Fruit fly (Drosophila melanogaster) ovary, adult (tissue): ENCODE data around the gene nocte.

Source experiments
- CG17801 ChIP-seq: fragments of 200-800 bp; optimal IDR thresholded peaks from 2 replicates; lab custom pipeline; 2019; ENCODE audit warnings: missing biosample characterization, mild to moderate bottlenecking, missing genetic modification characterization, moderate library complexity; ENCODE audit not compliant: partially characterized antibody

Gene nocte

dm6 chrX:10463056-10463710 is 11.3 kb downstream of the nocte start:
- no peak for TF ChIP-seq CG17801

DNA sequence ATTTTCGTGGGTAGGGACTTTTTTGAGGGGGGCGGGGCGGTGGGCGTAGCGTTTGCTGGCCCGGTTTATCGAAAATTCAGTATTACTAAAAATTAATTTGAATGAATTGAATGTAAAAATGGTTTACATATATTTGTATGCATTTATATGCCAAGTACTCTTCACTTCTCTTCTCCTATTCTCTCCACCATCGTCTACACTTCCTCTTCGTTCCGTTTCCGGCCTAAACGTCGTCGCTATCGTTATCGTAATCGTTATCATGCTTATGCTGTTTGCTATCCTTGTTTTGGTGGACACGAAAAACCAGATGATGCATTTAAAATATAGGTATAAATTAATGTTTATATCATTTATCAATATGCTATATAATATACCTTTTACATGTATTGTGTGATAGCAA is 12.5 kb downstream of the nocte start:
- no peak for TF ChIP-seq CG17801

DNA sequence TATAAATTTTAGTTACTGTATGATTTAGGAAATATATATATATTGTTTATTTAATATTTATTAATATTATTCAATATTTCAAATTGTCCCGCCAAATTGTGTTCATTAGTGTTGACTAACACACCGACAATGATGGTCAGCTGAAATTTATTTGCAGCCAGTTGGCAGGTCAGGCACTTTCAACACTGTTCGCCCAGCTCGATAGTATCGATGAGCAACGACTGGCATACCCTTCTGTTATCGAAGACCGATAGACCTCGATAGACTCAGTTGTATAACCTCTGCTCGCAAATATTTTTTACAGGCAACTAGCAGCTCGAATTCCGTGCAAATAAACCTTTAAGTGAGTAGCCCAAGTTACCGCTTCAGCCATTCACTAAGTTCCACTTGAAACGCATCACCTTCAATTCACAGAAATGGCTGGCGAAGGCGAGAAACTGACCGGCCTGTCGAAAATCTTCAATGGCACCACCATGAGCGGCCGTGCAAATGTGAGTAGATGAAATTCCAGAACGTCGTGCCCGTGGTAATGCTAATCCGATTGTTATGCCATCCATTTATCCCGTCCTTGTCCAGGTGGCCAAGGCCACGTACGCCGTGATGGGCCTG is 13.9 kb downstream of the nocte start, which contains the start of gene Neb-cGP:
TSS of gene Neb-cGP (plus strand) at position 231 of the 609 bp plus-strand sequence.
- peak; percentile 73 for TF ChIP-seq CG17801

DNA sequence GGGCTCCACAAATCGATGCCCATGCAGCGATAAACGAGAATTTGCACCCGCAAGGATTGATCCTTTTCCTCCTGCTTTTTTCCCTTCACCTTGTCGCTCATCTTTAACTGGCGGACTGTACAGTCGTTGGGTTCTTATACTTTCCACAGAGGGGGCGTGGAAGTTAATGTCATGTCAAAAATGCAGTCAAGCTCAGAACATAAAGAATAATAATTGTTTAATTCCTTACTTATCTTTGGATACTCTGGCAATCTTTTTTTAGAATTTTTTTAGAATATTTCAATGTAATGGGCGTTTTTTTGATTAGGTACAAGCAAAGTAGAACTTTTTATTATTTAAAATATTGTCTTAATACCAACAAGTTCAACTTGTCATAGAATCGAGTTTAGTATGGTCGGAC is 14.9 kb downstream of the nocte start, which contains the start of gene Or9a:
TSS of gene Or9a (minus strand) at position 101 of the 400 bp plus-strand sequence.
- TF ChIP-seq CG17801, result no peak

dm6 chrX:10454795-10455194 is 19.7 kb downstream of the nocte start, which contains the start of gene CG32683:
CG32683 (minus strand) TSS chrX:10454895.
- TF ChIP-seq CG17801, result no peak

dm6 chrX:10432712-10433111 is 41.8 kb downstream of the nocte start, which contains the start of gene CG12640:
CG12640 (minus strand) TSS chrX:10432812.
- TF ChIP-seq CG17801, result no peak

DNA sequence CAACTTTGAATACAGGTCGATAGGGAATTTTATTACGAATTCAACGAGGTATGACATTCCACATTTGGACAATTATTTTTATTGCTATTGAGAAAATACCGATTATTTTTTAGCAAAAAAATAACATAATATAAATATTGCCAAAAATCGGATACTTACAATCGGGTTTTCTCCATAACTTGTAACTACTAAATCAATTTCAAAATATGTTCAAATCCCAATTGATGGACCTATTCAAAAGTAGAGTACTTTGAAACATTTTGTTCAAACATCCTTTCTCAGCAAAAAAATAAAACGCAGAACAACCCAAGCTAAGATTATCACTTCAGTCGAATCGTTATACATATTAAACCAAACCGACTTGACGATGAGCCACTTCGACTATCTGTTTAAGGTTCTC is 57.3 kb downstream of the nocte start, which contains the start of gene RabX2:
TSS of gene RabX2 (plus strand) at position 301 of the 400 bp plus-strand sequence.
- TF ChIP-seq CG17801, result no peak
